Worm (Caenorhabditis elegans): ENCODE measurements around the gene F20B10.3.

F20B10.3 gene

ce11 chrIV:12167944-12168343 is at the start of gene F20B10.3:
F20B10.3 (plus strand) TSS chrIV:12168244.
- TF ChIP-seq dmd-6 (GFP tag; IDR thresholded peaks at IDR 0.05) (no peak), tra-1 (GFP tag; IDR thresholded peaks at IDR 0.05) (no peak), daf-8 (GFP tag; IDR thresholded peaks at IDR 0.05) (no peak), ZK546.5 (tag; optimal IDR thresholded peaks at IDR 0.05) (no peak), duxl-1 (tag; optimal IDR thresholded peaks at IDR 0.05; ENCODE audit: poor library complexity) (no peak), nhr-77 (tag; optimal IDR thresholded peaks at IDR 0.05) (no peak), ces-1 (GFP tag; optimal IDR thresholded peaks at IDR 0.05) (no peak), D1046.2 (GFP tag; IDR thresholded peaks at IDR 0.05) (no peak), F49E8.2 (tag; optimal IDR thresholded peaks at IDR 0.05; ENCODE audit: borderline replicate concordance) (no peak), nhr-25 (tag; optimal IDR thresholded peaks at IDR 0.05; ENCODE audit: borderline replicate concordance, insufficient read depth) (no peak), jun-1 (tag; optimal IDR thresholded peaks at IDR 0.05) (no peak), ceh-62 (tag; optimal IDR thresholded peaks at IDR 0.05) (no peak), nhr-76 (tag; optimal IDR thresholded peaks at IDR 0.05) (no peak), ztf-7 (tag; optimal IDR thresholded peaks at IDR 0.05) (no peak), ceh-20 (GFP tag; IDR thresholded peaks at IDR 0.05) (no peak), spr-3 (GFP tag; optimal IDR thresholded peaks at IDR 0.05) (no peak), lin-29 (GFP tag; IDR thresholded peaks at IDR 0.05) (no peak), dpl-1 (GFP tag; optimal IDR thresholded peaks at IDR 0.05) (no peak), madf-9 (GFP tag; conservative IDR thresholded peaks at IDR 0.05) (no peak)

ce11 chrIV:12120536-12120935 is 47.5 kb upstream of the F20B10.3 start:
- TF ChIP-seq aha-1 (tag) = peak; percentile 79
- TF ChIP-seq nhr-41 (GFP tag; IDR thresholded peaks at IDR 0.05) = no peak
- TF ChIP-seq ces-1 (GFP tag; optimal IDR thresholded peaks at IDR 0.05) = no peak
- TF ChIP-seq ztf-7 (tag; optimal IDR thresholded peaks at IDR 0.05) = no peak
- TF ChIP-seq unc-62 (GFP tag; optimal IDR thresholded peaks at IDR 0.05 in 1 of 2) = no peak
- TF ChIP-seq unc-62 (tag; optimal IDR thresholded peaks at IDR 0.05) = no peak
- TF ChIP-seq dmd-8 (GFP tag; IDR thresholded peaks at IDR 0.05) = no peak
- TF ChIP-seq ZK337.2 (GFP tag; IDR thresholded peaks at IDR 0.05) = no peak
- TF ChIP-seq R02D3.7 (tag; optimal IDR thresholded peaks at IDR 0.05) = no peak

ce11 chrIV:12121076-12121475 is 47.0 kb upstream of the F20B10.3 start, which contains the start of the genes ddb-1 and M18.6:
ddb-1 (minus strand) TSS chrIV:12121165.
M18.6 (plus strand) TSS chrIV:12121310.
- TF ChIP-seq nhr-11 (tag; optimal IDR thresholded peaks at IDR 0.05) = no peak
- TF ChIP-seq lsy-2 (tag; optimal IDR thresholded peaks at IDR 0.05) = peak in 1 of 2 experiments; percentile 56
- TF ChIP-seq dmd-6 (GFP tag; IDR thresholded peaks at IDR 0.05) = no peak
- TF ChIP-seq mdl-1 (tag; optimal IDR thresholded peaks at IDR 0.05) = no peak
- TF ChIP-seq unc-39 (tag; optimal IDR thresholded peaks at IDR 0.05) = no peak
- TF ChIP-seq ceh-82 (tag; optimal IDR thresholded peaks at IDR 0.05) = no peak
- TF ChIP-seq mdt-29 (GFP tag; IDR thresholded peaks at IDR 0.05) = no peak
- no peak for TF ChIP-seq daf-12 (tag; optimal IDR thresholded peaks at IDR 0.05)
- no peak for TF ChIP-seq egl-27 (tag; optimal IDR thresholded peaks at IDR 0.05)
- no peak for TF ChIP-seq ama-1 (optimal IDR thresholded peaks at IDR 0.05)
- TF ChIP-seq nhr-42 (GFP tag; IDR thresholded peaks at IDR 0.05) = no peak
- TF ChIP-seq F26F4.8 (GFP tag; conservative IDR thresholded peaks at IDR 0.05) = no peak
- no peak for TF ChIP-seq daf-16 (GFP tag; optimal IDR thresholded peaks at IDR 0.05)
- TF ChIP-seq daf-16 (tag; optimal IDR thresholded peaks at IDR 0.05) = peak; percentile 41
- TF ChIP-seq lin-38 (GFP tag; IDR thresholded peaks at IDR 0.05) = peak; percentile 93
- no peak for TF ChIP-seq zag-1 (tag; optimal IDR thresholded peaks at IDR 0.05)
- TF ChIP-seq lin-29 (GFP tag; IDR thresholded peaks at IDR 0.05) = no peak
- no peak for TF ChIP-seq Y48G9A.11 (GFP tag; IDR thresholded peaks at IDR 0.05)
- no peak for TF ChIP-seq lim-7 (GFP tag; IDR thresholded peaks at IDR 0.05)
- peak; percentile 50 for TF ChIP-seq nhr-6 (tag; optimal IDR thresholded peaks at IDR 0.05)
- TF ChIP-seq snpc-1.2 (GFP tag; IDR thresholded peaks at IDR 0.05) = no peak
- no peak for TF ChIP-seq R02D3.7 (tag; optimal IDR thresholded peaks at IDR 0.05)
- TF ChIP-seq arid-1 (GFP tag; conservative IDR thresholded peaks at IDR 0.05) = no peak
- TF ChIP-seq F49E8.2 (tag; optimal IDR thresholded peaks at IDR 0.05; ENCODE audit: borderline replicate concordance) = no peak
- TF ChIP-seq nhr-76 (tag; optimal IDR thresholded peaks at IDR 0.05) = no peak
- TF ChIP-seq hmg-1.1 (GFP tag; IDR thresholded peaks at IDR 0.05) = 0 out of 2 replicates have a peak, but pooled peaks have one; percentile 15
- TF ChIP-seq T20F7.1 (GFP tag; optimal IDR thresholded peaks at IDR 0.05) = no peak
- TF ChIP-seq ZK337.2 (GFP tag; IDR thresholded peaks at IDR 0.05) = no peak
- TF ChIP-seq hif-1 (tag; optimal IDR thresholded peaks at IDR 0.05) = no peak
- TF ChIP-seq fkh-10 (GFP tag; optimal IDR thresholded peaks at IDR 0.05) = no peak
- no peak for TF ChIP-seq nhr-25 (tag; optimal IDR thresholded peaks at IDR 0.05; ENCODE audit: borderline replicate concordance, insufficient read depth)

Measured in whole organism, L4 larva.